Worm (Caenorhabditis elegans) whole organism, L2 larva: Measurements from ENCODE around the gene Y43D4A.6.

Experiments used
- F13H6.1 ChIP-seq: sonication (generic microtip); optimal IDR thresholded peaks from 2 replicates; lab custom pipeline; 2016; ENCODE audit warnings: missing genetic modification characterization, missing compliant biosample characterization
- R02D3.7 ChIP-seq: fragments of 150-350 bp; optimal IDR thresholded peaks from 2 replicates; lab custom pipeline; 2014; ENCODE audit warnings: missing biosample characterization, missing genetic modification characterization
- Y55F3AM.14 ChIP-seq: fragments of 200-800 bp; sonication (Bioruptor generic); optimal IDR thresholded peaks from 2 replicates; lab custom pipeline; 2018; ENCODE audit warnings: mild to moderate bottlenecking, missing genetic modification characterization, missing compliant biosample characterization
- ZK546.5 ChIP-seq: sonication (generic microtip); optimal IDR thresholded peaks from 2 replicates; lab custom pipeline; 2017; ENCODE audit warnings: missing biosample characterization, missing genetic modification characterization
- alr-1 ChIP-seq: fragments of 150-350 bp; optimal IDR thresholded peaks from 2 replicates; lab custom pipeline; 2014; ENCODE audit warnings: missing biosample characterization, missing genetic modification characterization
- ama-1 ChIP-seq: fragments of 150-350 bp; optimal IDR thresholded peaks from 2 replicates; lab custom pipeline; 2018; ENCODE audit warnings: inconsistent platforms
- blmp-1 ChIP-seq: sonication (generic microtip); optimal IDR thresholded peaks from 2 replicates; lab custom pipeline; 2017; ENCODE audit warnings: missing genetic modification characterization, mild to moderate bottlenecking, missing compliant biosample characterization, antibody characterized with exemption, moderate library complexity; ENCODE audit not compliant: insufficient read depth
- ceh-16 ChIP-seq: fragments of 150-350 bp; optimal IDR thresholded peaks from 2 replicates; lab custom pipeline; 2014; ENCODE audit warnings: missing biosample characterization, missing genetic modification characterization
- dmd-4 ChIP-seq: sonication (generic microtip); optimal IDR thresholded peaks from 2 replicates; lab custom pipeline; 2017; ENCODE audit warnings: missing biosample characterization, missing genetic modification characterization
- egl-27 ChIP-seq: sonication (generic microtip); optimal IDR thresholded peaks from 3 replicates; lab custom pipeline; 2017; ENCODE audit warnings: missing biosample characterization, missing genetic modification reagents, missing genetic modification characterization
- elt-1 ChIP-seq: fragments of 150-350 bp; optimal IDR thresholded peaks from 2 replicates; lab custom pipeline; 2014; ENCODE audit warnings: missing biosample characterization, missing genetic modification characterization
- elt-3 ChIP-seq: sonication (generic microtip); optimal IDR thresholded peaks from 2 replicates; lab custom pipeline; 2017; ENCODE audit warnings: missing biosample characterization, missing genetic modification characterization
- fos-1 ChIP-seq: fragments of 150-350 bp; optimal IDR thresholded peaks from 2 replicates; lab custom pipeline; 2014; ENCODE audit warnings: missing biosample characterization, missing genetic modification characterization
- gmeb-1 ChIP-seq: fragments of 150-350 bp; optimal IDR thresholded peaks from 2 replicates; lab custom pipeline; 2014; ENCODE audit warnings: missing biosample characterization, missing genetic modification characterization
- lin-11 ChIP-seq: fragments of 150-350 bp; sonication (generic microtip); optimal IDR thresholded peaks from 2 replicates; lab custom pipeline; 2014; ENCODE audit warnings: missing biosample characterization, missing genetic modification characterization, inconsistent platforms, mixed read lengths
- lin-13 ChIP-seq: fragments of 150-350 bp; optimal IDR thresholded peaks from 2 replicates; lab custom pipeline; 2014; ENCODE audit warnings: missing biosample characterization, missing genetic modification reagents, missing genetic modification characterization
- mab-5 ChIP-seq: fragments of 150-350 bp; optimal IDR thresholded peaks from 2 replicates; lab custom pipeline; 2014; ENCODE audit warnings: missing biosample characterization, missing genetic modification characterization
- mbf-1 ChIP-seq: sonication (generic microtip); optimal IDR thresholded peaks from 2 replicates; lab custom pipeline; 2017; ENCODE audit warnings: missing biosample characterization, missing genetic modification characterization
- mdl-1 ChIP-seq, 2 experiments: fragments of 150-350 bp in 1 of 2; sonication (generic microtip) in 1 of 2; optimal IDR thresholded peaks; 2 replicates each; lab custom pipeline; 2017; ENCODE audit warnings: missing biosample characterization in 2 of 2, missing genetic modification characterization in 2 of 2
- nhr-10 ChIP-seq: sonication (generic microtip); optimal IDR thresholded peaks from 2 replicates; lab custom pipeline; 2017; ENCODE audit warnings: missing biosample characterization, missing genetic modification characterization
- nhr-12 ChIP-seq: fragments of 150-350 bp; optimal IDR thresholded peaks from 2 replicates; lab custom pipeline; 2014; ENCODE audit warnings: missing biosample characterization, missing genetic modification characterization
- nhr-21 ChIP-seq: fragments of 150-350 bp; optimal IDR thresholded peaks from 2 replicates; lab custom pipeline; 2014; ENCODE audit warnings: missing biosample characterization, missing genetic modification characterization
- nhr-25 ChIP-seq: fragments of 150-350 bp; sonication (generic microtip); optimal IDR thresholded peaks from 3 replicates; lab custom pipeline; 2014; ENCODE audit warnings: missing biosample characterization, missing genetic modification characterization
- nhr-6 ChIP-seq: fragments of 150-350 bp; optimal IDR thresholded peaks from 2 replicates; lab custom pipeline; 2014; ENCODE audit warnings: missing biosample characterization, missing genetic modification characterization
- nhr-77 ChIP-seq: fragments of 150-350 bp; optimal IDR thresholded peaks from 2 replicates; lab custom pipeline; 2014; ENCODE audit warnings: missing biosample characterization, missing genetic modification characterization
- peb-1 ChIP-seq: fragments of 150-350 bp; optimal IDR thresholded peaks from 2 replicates; lab custom pipeline; 2014; ENCODE audit warnings: missing biosample characterization, missing genetic modification characterization
- sem-4 ChIP-seq: fragments of 150-350 bp; optimal IDR thresholded peaks from 2 replicates; lab custom pipeline; 2014; ENCODE audit warnings: missing biosample characterization, missing genetic modification reagents, missing genetic modification characterization
- sma-9 ChIP-seq, 2 experiments: fragments of 150-350 bp in 1 of 2; sonication (generic microtip) in 1 of 2; optimal IDR thresholded peaks; 2 replicates each; lab custom pipeline; 2014 to 2016; ENCODE audit warnings: missing genetic modification characterization in 2 of 2, mild to moderate bottlenecking in 1 of 2, missing biosample characterization in 1 of 2, missing compliant biosample characterization in 1 of 2, missing genetic modification reagents in 1 of 2, moderate library complexity in 1 of 2
- unc-55 ChIP-seq: fragments of 150-350 bp; sonication (generic microtip); optimal IDR thresholded peaks from 3 replicates; lab custom pipeline; 2014; ENCODE audit warnings: missing biosample characterization, missing genetic modification reagents, missing genetic modification characterization
- unc-62 ChIP-seq: fragments of 150-350 bp; optimal IDR thresholded peaks from 2 replicates; lab custom pipeline; 2014; ENCODE audit warnings: missing biosample characterization, missing genetic modification reagents, missing genetic modification characterization
- ztf-1 ChIP-seq: fragments of 200-800 bp; sonication (Bioruptor generic); conservative IDR thresholded peaks from 2 replicates; pipeline ENCODE4 v1.3.6; 2022; ENCODE audit warnings: missing genetic modification characterization, missing compliant biosample characterization
- ztf-11 ChIP-seq: sonication (generic microtip); optimal IDR thresholded peaks from 2 replicates; lab custom pipeline; 2017; ENCODE audit warnings: missing biosample characterization, missing genetic modification characterization
- ztf-4 ChIP-seq: fragments of 150-350 bp; optimal IDR thresholded peaks from 2 replicates; lab custom pipeline; 2014; ENCODE audit warnings: missing biosample characterization, missing genetic modification characterization

Y43D4A.6 gene

DNA sequence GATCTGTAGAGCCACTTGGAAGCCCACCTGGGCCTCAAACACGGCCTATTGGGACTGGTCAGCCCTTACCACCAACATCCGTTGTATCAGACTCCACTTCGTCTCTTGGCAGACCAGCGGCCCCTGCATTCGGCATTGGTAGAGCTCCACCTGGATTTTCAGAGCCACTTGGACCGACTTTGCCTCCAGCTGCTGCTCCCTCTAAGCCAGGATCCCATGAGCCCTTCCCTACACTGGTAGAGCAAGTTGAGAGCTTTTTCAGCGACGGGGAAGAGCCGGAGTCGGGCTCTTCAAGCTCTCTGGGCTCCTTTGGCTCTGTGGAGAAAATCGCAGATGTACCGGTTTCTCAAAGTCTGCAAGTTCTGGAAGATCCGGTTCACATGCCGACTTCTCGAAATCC lies 8.5 kb upstream of the Y43D4A.6 start:
- TF ChIP-seq lin-13 (GFP tag; lab: Kevin White, UChicago): no peak
- TF ChIP-seq blmp-1: no peak

DNA sequence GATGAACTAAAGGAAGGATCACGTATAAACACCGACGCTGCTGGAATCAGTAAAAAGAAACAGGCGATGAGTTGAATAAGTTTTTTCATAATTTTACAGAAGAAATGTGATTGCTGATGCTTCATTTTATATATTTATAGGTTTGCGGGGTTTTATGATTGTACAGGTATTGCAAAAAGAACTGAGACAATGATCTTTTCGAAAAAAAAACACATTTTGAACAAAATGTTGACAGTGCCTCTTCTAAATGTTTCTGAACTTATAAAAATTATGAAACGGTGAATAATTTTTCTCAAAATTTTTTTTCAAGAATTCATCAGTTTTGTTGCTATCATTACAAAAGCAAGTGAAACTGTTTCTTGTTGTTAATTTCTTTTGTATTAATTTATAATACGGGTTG lies 19.2 kb downstream of the Y43D4A.6 start, which contains the start of gene clec-193:
clec-193 (minus strand) TSS at position 101 of the 400 bp plus-strand sequence.
- TF ChIP-seq nhr-21 (no peak), lin-11 (tag; lab: Kevin White, UChicago) (no peak), R02D3.7 (tag; lab: Kevin White, UChicago) (no peak), ztf-4 (tag; lab: Kevin White, UChicago) (no peak), nhr-25 (tag; lab: Kevin White, UChicago) (no peak), alr-1 (tag; lab: Kevin White, UChicago) (no peak), mdl-1 (tag; optimal IDR thresholded peaks at IDR 0.05; lab: Kevin White, UChicago) (no peak), mab-5 (tag; lab: Kevin White, UChicago) (no peak), gmeb-1 (no peak)

DNA sequence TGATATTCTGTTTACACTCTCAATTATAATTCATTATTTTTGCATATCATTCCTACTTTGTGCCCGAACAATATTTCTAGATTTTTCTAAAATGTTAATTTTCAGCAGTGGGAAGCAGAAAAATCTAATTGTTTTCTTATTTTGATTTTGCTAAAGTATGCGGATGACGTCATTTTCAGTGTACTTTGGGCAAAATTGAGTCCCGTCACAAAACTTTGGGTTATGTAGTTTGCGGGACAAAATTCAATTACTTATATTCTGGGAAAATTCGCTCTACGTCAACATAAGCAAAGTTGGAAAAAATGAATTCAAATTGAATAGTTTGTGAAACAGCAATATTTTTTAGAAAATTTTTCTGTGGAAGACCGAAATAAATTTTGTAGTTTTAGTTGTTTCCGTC lies 25.0 kb downstream of the Y43D4A.6 start:
- TF ChIP-seq peb-1 (tag; lab: Kevin White, UChicago): no peak
- TF ChIP-seq egl-27: no peak
- no peak for TF ChIP-seq lin-11 (tag; lab: Kevin White, UChicago)
- no peak for TF ChIP-seq ztf-11
- no peak for TF ChIP-seq ztf-1 (GFP tag; lab: Robert Waterston, UW)
- TF ChIP-seq sem-4 (tag; lab: Kevin White, UChicago): no peak
- no peak for TF ChIP-seq nhr-77
- TF ChIP-seq R02D3.7 (tag; lab: Kevin White, UChicago): no peak

DNA sequence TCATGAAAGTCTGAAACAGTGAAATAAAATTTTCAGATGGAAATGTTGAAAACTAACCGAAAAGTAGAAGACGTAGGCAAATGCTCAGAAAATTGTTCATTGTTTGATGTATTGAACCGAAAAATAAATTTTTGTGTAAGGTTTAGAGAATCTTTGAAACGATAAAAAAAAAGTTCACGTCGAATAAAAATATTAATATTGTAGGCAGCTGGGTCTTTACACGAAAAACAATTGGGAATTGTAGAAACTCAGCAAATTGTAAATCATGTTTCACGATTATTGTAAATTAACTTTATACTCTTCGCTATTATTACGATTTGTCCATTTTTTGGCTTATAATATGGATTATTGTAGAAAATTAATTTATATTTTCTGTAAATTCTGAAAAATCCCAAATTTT lies 26.7 kb downstream of the Y43D4A.6 start, which contains the start of gene Y116A8A.2:
Y116A8A.2 (minus strand) TSS at position 101 of the 400 bp plus-strand sequence.
- TF ChIP-seq elt-3 (tag; lab: Kevin White, UChicago): no peak
- TF ChIP-seq ceh-16 (tag; lab: Kevin White, UChicago): no peak
- no peak for TF ChIP-seq ZK546.5 (tag; lab: Kevin White, UChicago)
- no peak for TF ChIP-seq unc-55
- no peak for TF ChIP-seq mbf-1 (tag; lab: Kevin White, UChicago)
- no peak for TF ChIP-seq nhr-12
- no peak for TF ChIP-seq Y55F3AM.14 (GFP tag; lab: Kevin White, UChicago)
- TF ChIP-seq unc-62 (GFP tag; lab: Kevin White, UChicago): no peak
- TF ChIP-seq gmeb-1: no peak
- no peak for TF ChIP-seq lin-11 (tag; lab: Kevin White, UChicago)
- TF ChIP-seq nhr-77: no peak
- TF ChIP-seq elt-1: no peak
- TF ChIP-seq peb-1 (tag; lab: Kevin White, UChicago): no peak
- no peak for TF ChIP-seq fos-1 (tag; lab: Kevin White, UChicago)
- no peak for TF ChIP-seq alr-1 (tag; lab: Kevin White, UChicago)
- no peak for TF ChIP-seq dmd-4 (tag; lab: Kevin White, UChicago)
- TF ChIP-seq R02D3.7 (tag; lab: Kevin White, UChicago): no peak
- TF ChIP-seq sma-9 (GFP tag; optimal IDR thresholded peaks at IDR 0.05; lab: Kevin White, UChicago): no peak
- no peak for TF ChIP-seq sma-9 (tag; optimal IDR thresholded peaks at IDR 0.05; lab: Kevin White, UChicago)
- no peak for TF ChIP-seq nhr-10 (tag; lab: Kevin White, UChicago)

DNA sequence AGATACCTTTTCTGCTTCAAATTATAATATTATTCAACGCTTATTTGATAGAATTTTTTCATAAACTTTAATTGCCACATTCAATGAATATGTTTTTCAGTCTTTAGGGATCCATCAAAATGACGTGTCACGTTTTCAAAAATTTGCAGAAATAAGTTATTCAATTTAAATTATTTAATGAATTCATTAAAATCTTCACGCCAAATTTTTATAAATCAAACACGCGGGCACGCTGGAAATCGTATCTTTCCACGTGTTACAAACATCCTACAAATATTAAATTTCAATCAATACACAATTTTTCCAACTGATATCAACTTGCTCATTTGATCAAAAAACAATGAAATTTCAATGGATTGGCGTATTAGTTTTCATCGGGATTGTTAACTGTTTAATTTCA lies 35.4 kb downstream of the Y43D4A.6 start, which contains the start of gene Y116A8A.4:
Y116A8A.4 (plus strand) TSS at position 301 of the 400 bp plus-strand sequence.
- TF ChIP-seq F13H6.1 (tag; lab: Kevin White, UChicago) (no peak), ama-1 (lab: Kevin White, UChicago) (no peak), peb-1 (tag; lab: Kevin White, UChicago) (no peak), egl-27 (no peak), nhr-6 (tag; lab: Kevin White, UChicago) (no peak), ZK546.5 (tag; lab: Kevin White, UChicago) (no peak), mbf-1 (tag; lab: Kevin White, UChicago) (no peak), nhr-77 (no peak), ceh-16 (tag; lab: Kevin White, UChicago) (no peak)
